Fruit fly (Drosophila melanogaster): Measurements from ENCODE around the gene Nmd3.

The Nmd3 gene

dm6 chrX:2199303-2199702 lies 14.8 kb upstream of the Nmd3 start (continued):
- TF ChIP-seq lab (GFP tag; optimal IDR thresholded peaks at IDR 0.05): peak; percentile 2
- TF ChIP-seq vnd (GFP tag; IDR thresholded peaks at IDR 0.05; ENCODE audit: partially characterized antibody): peak; percentile 46; the same call in 1 of the 3 replicates
- TF ChIP-seq gem (tag; optimal IDR thresholded peaks at IDR 0.05): peak; percentile 33
- no peak for TF ChIP-seq CG17912 (GFP tag; optimal IDR thresholded peaks at IDR 0.05)
- peak; percentile 99 for TF ChIP-seq exex (tag; optimal IDR thresholded peaks at IDR 0.05)
- TF ChIP-seq CG30431 (GFP tag; optimal IDR thresholded peaks at IDR 0.05): no peak
- TF ChIP-seq CG4360 (GFP tag; IDR thresholded peaks at IDR 0.05): no peak
- TF ChIP-seq sug (tag; optimal IDR thresholded peaks at IDR 0.05): peak; percentile 93
- no peak for TF ChIP-seq knrl (GFP tag; IDR thresholded peaks at IDR 0.05; ENCODE audit: partially characterized antibody)
- no peak for TF ChIP-seq CG11456 (GFP tag; IDR thresholded peaks at IDR 0.05)
- peak; percentile 93 for TF ChIP-seq Vsx1 (GFP tag; optimal IDR thresholded peaks at IDR 0.05)
- TF ChIP-seq CG12104 (GFP tag; optimal IDR thresholded peaks at IDR 0.05): no peak
- no peak for TF ChIP-seq Fer1 (GFP tag; optimal IDR thresholded peaks at IDR 0.05)
- peak; percentile 16 for TF ChIP-seq mirr (GFP tag; optimal IDR thresholded peaks at IDR 0.05)
- no peak for TF ChIP-seq CHES-1-like (GFP tag; optimal IDR thresholded peaks at IDR 0.05)
- TF ChIP-seq jumu (GFP tag; optimal IDR thresholded peaks at IDR 0.05): no peak
- no peak for TF ChIP-seq ewg (GFP tag; optimal IDR thresholded peaks at IDR 0.05)
- TF ChIP-seq Xbp1 (GFP tag; optimal IDR thresholded peaks at IDR 0.05): no peak

- TF ChIP-seq cwo (GFP tag; optimal IDR thresholded peaks at IDR 0.05) (peak; percentile 1), Nf-YC (tag; optimal IDR thresholded peaks at IDR 0.05) (no peak)
Observed at dm6 chrX:2198272-2198571, 13.8 kb upstream of the Nmd3 start.

dm6 chrX:2197414-2198271 lies 13.2 kb upstream of the Nmd3 start:
- peak; percentile 22 for TF ChIP-seq CG34376 (GFP tag; optimal IDR thresholded peaks at IDR 0.05)
- TF ChIP-seq sug (tag; optimal IDR thresholded peaks at IDR 0.05): peak; percentile 93
- peak; percentile 29 for TF ChIP-seq Med (GFP tag)
- TF ChIP-seq CG4820 (GFP tag; optimal IDR thresholded peaks at IDR 0.05): peak; percentile 7
- no peak for TF ChIP-seq NFAT (GFP tag; IDR thresholded peaks at IDR 0.05)
- TF ChIP-seq CG3838 (GFP tag; optimal IDR thresholded peaks at IDR 0.05): no peak
- peak; percentile 2 for TF ChIP-seq gem (tag; optimal IDR thresholded peaks at IDR 0.05)
- TF ChIP-seq lola (GFP tag; optimal IDR thresholded peaks at IDR 0.05): no peak

DNA sequence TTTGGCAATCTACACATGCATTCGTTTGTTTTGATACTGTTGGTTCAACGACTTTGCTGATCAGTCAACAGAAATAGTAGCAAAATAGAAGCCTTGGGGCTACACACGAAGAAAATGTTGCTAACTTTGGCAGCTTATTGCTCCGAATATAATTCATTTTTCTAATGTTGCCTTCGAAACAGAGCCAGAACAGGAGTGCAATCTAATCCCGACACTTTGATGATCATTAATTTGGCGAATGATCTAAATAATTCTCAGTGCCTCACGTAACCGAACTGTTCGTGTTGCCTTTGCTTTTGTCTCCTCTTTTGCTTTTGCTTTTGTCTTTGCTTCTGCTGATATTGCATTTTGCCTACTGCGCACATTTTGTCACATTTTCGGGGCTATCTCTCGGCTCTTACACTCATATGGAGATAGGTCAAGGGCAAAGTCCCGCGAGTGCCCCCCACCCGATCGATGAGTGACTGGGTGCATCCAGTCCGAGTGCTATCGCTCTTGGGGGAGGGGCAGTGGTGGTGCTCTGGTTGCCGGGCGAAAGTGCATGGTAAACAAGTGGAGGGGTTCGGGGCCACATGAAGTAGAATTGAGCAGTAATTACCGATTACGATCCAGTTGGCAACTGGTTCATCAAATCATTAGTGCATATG lies 11.7 kb upstream of the Nmd3 start:
- TF ChIP-seq yki (optimal IDR thresholded peaks at IDR 0.05) (no peak), lbe (GFP tag; optimal IDR thresholded peaks at IDR 0.05) (peak; percentile 16), dysf (GFP tag; IDR thresholded peaks at IDR 0.05) (peak; percentile 34; the same call in 1 of the 3 replicates), CG8359 (GFP tag; optimal IDR thresholded peaks at IDR 0.05; ENCODE audit: borderline replicate concordance) (no peak), CG9797 (GFP tag; optimal IDR thresholded peaks at IDR 0.05) (no peak), en (GFP tag; optimal IDR thresholded peaks at IDR 0.05) (no peak), nom (GFP tag; optimal IDR thresholded peaks at IDR 0.05) (peak; percentile 47), CG11398 (GFP tag; optimal IDR thresholded peaks at IDR 0.05) (no peak), gce (GFP tag; IDR thresholded peaks at IDR 0.05) (no peak), pan (optimal IDR thresholded peaks at IDR 0.05) (no peak), pan (GFP tag; optimal IDR thresholded peaks at IDR 0.05 in 1 of 2, IDR thresholded peaks at IDR 0.05 in 1 of 2) (peak in 1 of 2 experiments; percentile 24), Ada2b (GFP tag; IDR thresholded peaks at IDR 0.05) (0 out of 2 replicates have a peak, but pooled peaks have one; percentile 12), sens (GFP tag) (peak; percentile 49), Fer1 (GFP tag; optimal IDR thresholded peaks at IDR 0.05) (no peak), row (GFP tag; IDR thresholded peaks at IDR 0.05) (0 out of 3 replicates have a peak, but pooled peaks have one; percentile 8), CG3726 (GFP tag; IDR thresholded peaks at IDR 0.05) (no peak), Asciz (GFP tag; optimal IDR thresholded peaks at IDR 0.05) (no peak), hkb (optimal IDR thresholded peaks at IDR 0.05) (no peak), hkb (GFP tag; IDR thresholded peaks at IDR 0.05) (peak; percentile 39; the same call in 1 of the 2 replicates), CG6689 (GFP tag; IDR thresholded peaks at IDR 0.05) (0 out of 2 replicates have a peak, but pooled peaks have one; percentile 26)

Measured in whole organism, embryonic.